Worm (Caenorhabditis elegans): Measurements from ENCODE around the gene rad-23.

The rad-23 gene

DNA sequence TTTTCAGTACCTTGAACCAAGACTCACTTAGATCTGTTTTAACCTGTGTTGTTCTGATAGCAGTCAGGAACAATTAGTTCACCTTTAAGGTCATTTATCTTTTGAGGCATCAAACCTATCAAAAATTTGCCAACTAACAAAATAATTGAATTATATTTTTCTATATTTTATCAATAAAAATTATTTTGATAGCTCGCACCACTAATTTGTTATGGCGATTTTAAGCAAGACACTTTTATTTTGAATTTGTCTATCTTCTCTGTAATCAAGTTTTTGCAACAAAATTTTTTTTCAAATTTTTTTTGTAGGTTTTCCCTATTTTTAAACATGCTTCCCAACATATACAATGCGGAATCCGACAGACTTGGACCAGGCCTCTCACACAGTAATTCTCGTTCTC is 36.1 kb upstream of the rad-23 start, which contains the start of gene kel-1:
TSS of gene kel-1 (plus strand) at position 301 of the 400 bp plus-strand sequence.
- TF ChIP-seq ceh-30 (tag; optimal IDR thresholded peaks at IDR 0.05), result no peak
- TF ChIP-seq hlh-13 (GFP tag; optimal IDR thresholded peaks at IDR 0.05), result no peak
- no peak for TF ChIP-seq ceh-19 (GFP tag; optimal IDR thresholded peaks at IDR 0.05)

DNA sequence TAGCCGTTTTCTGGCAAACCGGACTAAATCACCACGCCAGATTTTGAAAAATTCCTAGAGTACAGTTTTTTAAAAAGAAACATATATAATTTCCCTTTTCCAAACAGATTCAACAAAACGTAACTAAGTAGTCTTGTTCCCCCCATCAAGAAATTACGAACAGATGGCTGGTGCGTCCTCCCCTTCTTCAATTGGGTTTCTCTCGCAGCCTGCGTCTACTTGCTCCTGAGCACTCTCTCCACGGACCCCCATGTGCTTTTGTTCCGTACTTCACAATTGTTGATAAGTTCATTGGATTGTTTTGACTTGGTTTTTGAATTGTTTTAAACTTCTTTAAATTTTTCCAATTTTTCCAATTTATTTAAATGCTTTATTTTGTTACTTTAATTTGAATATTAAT is 35.5 kb upstream of the rad-23 start:
- TF ChIP-seq hlh-8 (tag; optimal IDR thresholded peaks at IDR 0.05) (peak; percentile 73), hlh-13 (GFP tag; optimal IDR thresholded peaks at IDR 0.05) (no peak), dve-1 (tag; optimal IDR thresholded peaks at IDR 0.05) (no peak), che-1 (tag; optimal IDR thresholded peaks at IDR 0.05) (no peak), ref-2 (tag; optimal IDR thresholded peaks at IDR 0.05) (no peak), unc-42 (tag; optimal IDR thresholded peaks at IDR 0.05) (peak; percentile 59), unc-55 (GFP tag; optimal IDR thresholded peaks at IDR 0.05) (peak; percentile 8), unc-3 (GFP tag; conservative IDR thresholded peaks at IDR 0.05) (no peak), unc-3 (tag; optimal IDR thresholded peaks at IDR 0.05) (no peak), ceh-19 (GFP tag; optimal IDR thresholded peaks at IDR 0.05) (no peak), pqm-1 (tag; optimal IDR thresholded peaks at IDR 0.05) (no peak), ceh-24 (tag; optimal IDR thresholded peaks at IDR 0.05) (no peak), npax-4 (tag; optimal IDR thresholded peaks at IDR 0.05) (no peak), ceh-31 (tag; optimal IDR thresholded peaks at IDR 0.05) (peak; percentile 1), pha-2 (tag; optimal IDR thresholded peaks at IDR 0.05) (no peak), pax-1 (tag; optimal IDR thresholded peaks at IDR 0.05) (no peak), nfya-1 (tag; optimal IDR thresholded peaks at IDR 0.05) (peak; percentile 29), ceh-2 (tag; optimal IDR thresholded peaks at IDR 0.05) (no peak), T23F11.4 (GFP tag; optimal IDR thresholded peaks at IDR 0.05) (no peak)

- TF ChIP-seq fkh-6 (tag; optimal IDR thresholded peaks at IDR 0.05), result no peak
- no peak for TF ChIP-seq zip-5 (tag; optimal IDR thresholded peaks at IDR 0.05)
- TF ChIP-seq nhr-232 (tag; optimal IDR thresholded peaks at IDR 0.05), result no peak
- TF ChIP-seq lin-11 (tag; optimal IDR thresholded peaks at IDR 0.05), result no peak
- TF ChIP-seq ama-1 (optimal IDR thresholded peaks at IDR 0.05), result no peak
- no peak for TF ChIP-seq ceh-48 (tag; optimal IDR thresholded peaks at IDR 0.05)
- TF ChIP-seq hlh-8 (tag; optimal IDR thresholded peaks at IDR 0.05), result no peak
- no peak for TF ChIP-seq hlh-6 (tag; optimal IDR thresholded peaks at IDR 0.05)
- TF ChIP-seq ceh-6 (GFP tag; optimal IDR thresholded peaks at IDR 0.05), result no peak
- TF ChIP-seq dmd-4 (tag; optimal IDR thresholded peaks at IDR 0.05; ENCODE audit: borderline replicate concordance), result no peak
- TF ChIP-seq tbx-2 (tag; optimal IDR thresholded peaks at IDR 0.05), result no peak
- TF ChIP-seq ceh-22 (tag; optimal IDR thresholded peaks at IDR 0.05), result no peak
- no peak for TF ChIP-seq ttx-3 (tag; optimal IDR thresholded peaks at IDR 0.05)
- no peak for TF ChIP-seq ztf-16 (tag; optimal IDR thresholded peaks at IDR 0.05)
- TF ChIP-seq elt-4 (tag; optimal IDR thresholded peaks at IDR 0.05), result no peak
- TF ChIP-seq ceh-30 (tag; optimal IDR thresholded peaks at IDR 0.05), result no peak
- no peak for TF ChIP-seq pat-9 (tag; optimal IDR thresholded peaks at IDR 0.05)
These were observed 32.6 kb upstream of the rad-23 start, which contains the start of gene C47D12.5 for ce11 chrII:11685177-11685576. TSS of gene C47D12.5 (minus strand) at chrII:11685277.

DNA sequence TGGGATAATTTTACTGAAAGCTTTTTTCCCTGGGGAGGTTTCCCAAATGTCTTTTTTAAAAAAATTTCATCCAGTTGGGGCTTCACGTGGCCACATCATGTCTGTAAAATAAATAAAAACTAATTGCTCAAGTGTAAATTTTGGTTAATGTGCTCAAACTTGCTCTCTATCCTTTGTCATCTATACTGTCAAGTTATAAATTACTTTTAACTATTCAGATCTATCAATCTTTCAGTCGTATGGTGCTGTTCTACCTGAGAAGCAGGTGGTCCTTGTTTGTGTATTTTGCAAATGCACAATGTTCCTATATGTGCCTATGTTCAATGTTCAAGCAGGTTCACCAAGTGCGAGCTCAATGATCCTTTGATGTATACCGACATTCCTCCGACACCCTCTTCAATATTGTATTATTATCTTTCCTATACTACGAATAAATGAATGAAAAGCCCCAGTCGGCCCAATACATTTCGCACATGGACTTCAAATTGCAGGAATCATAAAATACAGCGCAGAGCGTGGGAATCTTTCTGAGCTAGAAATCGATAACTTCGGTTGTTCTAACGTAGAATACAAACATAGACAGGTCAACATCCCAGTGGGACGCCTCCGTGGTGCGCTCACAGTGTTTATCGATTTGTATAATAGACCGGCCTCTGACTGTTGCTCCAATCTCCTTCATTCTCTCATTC is 28.8 kb upstream of the rad-23 start, which contains the start of the genes sfxn-1.4 and C47D12.4:
TSS of gene sfxn-1.4 (minus strand) at position 101 of the 689 bp plus-strand sequence.
TSS of gene C47D12.4 (plus strand) at position 639 of the 689 bp plus-strand sequence.
- TF ChIP-seq hlh-15 (tag; optimal IDR thresholded peaks at IDR 0.05) (no peak), K02D7.2 (tag; optimal IDR thresholded peaks at IDR 0.05) (no peak), elt-2 (tag; optimal IDR thresholded peaks at IDR 0.05) (no peak), ceh-48 (tag; optimal IDR thresholded peaks at IDR 0.05) (no peak), ttx-3 (tag; optimal IDR thresholded peaks at IDR 0.05) (no peak), ref-2 (tag; optimal IDR thresholded peaks at IDR 0.05) (no peak), ceh-30 (tag; optimal IDR thresholded peaks at IDR 0.05) (no peak), pqm-1 (tag; optimal IDR thresholded peaks at IDR 0.05) (no peak), K09A11.1 (tag; optimal IDR thresholded peaks at IDR 0.05; ENCODE audit: insufficient read depth) (no peak), fkh-6 (tag; optimal IDR thresholded peaks at IDR 0.05) (no peak), C38D4.7 (GFP tag; optimal IDR thresholded peaks at IDR 0.05) (no peak), sox-2 (GFP tag; IDR thresholded peaks at IDR 0.05) (no peak), ceh-19 (GFP tag; optimal IDR thresholded peaks at IDR 0.05) (no peak), hlh-8 (tag; optimal IDR thresholded peaks at IDR 0.05) (no peak), unc-55 (GFP tag; optimal IDR thresholded peaks at IDR 0.05) (no peak), pha-4 (tag; optimal IDR thresholded peaks at IDR 0.05) (no peak)

Measured in whole organism, late embryonic.